Fruit fly (Drosophila melanogaster) whole organism, embryonic: ENCODE measurements around the gene CkIIalpha-i3.
A peak's percentile ranks its signal among the peaks of the same experiment; 100 is the strongest.

ENCODE experiments used
- Blimp-1 ChIP-seq: fragments of 200-800 bp; sonication (Bioruptor generic); optimal IDR thresholded peaks from 3 replicates; lab custom pipeline; 2018; ENCODE audit warnings: missing biosample characterization, missing genetic modification characterization, mild to moderate bottlenecking, moderate library complexity, missing genetic modification reagents
- BtbVII ChIP-seq: fragments of 200-800 bp; sonication (Bioruptor generic); optimal IDR thresholded peaks from 3 replicates; lab custom pipeline; 2017; ENCODE audit warnings: missing biosample characterization, mild to moderate bottlenecking, missing genetic modification characterization
- CG12219 ChIP-seq: fragments of 200-800 bp; sonication (Bioruptor generic); optimal IDR thresholded peaks from 3 replicates; lab custom pipeline; 2018; ENCODE audit warnings: missing biosample characterization, mild to moderate bottlenecking, missing genetic modification characterization
- CG12659 ChIP-seq: fragments of 200-800 bp; sonication (Bioruptor generic); optimal IDR thresholded peaks from 3 replicates; lab custom pipeline; 2017; ENCODE audit warnings: mild to moderate bottlenecking, missing biosample characterization, missing genetic modification reagents, missing genetic modification characterization
- CG13123 ChIP-seq: fragments of 200-800 bp; sonication (Bioruptor generic); optimal IDR thresholded peaks from 2 replicates; lab custom pipeline; 2016; ENCODE audit warnings: missing biosample characterization, missing genetic modification characterization
- CG1602 ChIP-seq: fragments of 200-800 bp; sonication (Bioruptor generic); optimal IDR thresholded peaks from 3 replicates; lab custom pipeline; 2016; ENCODE audit warnings: missing biosample characterization, missing genetic modification characterization
- CG1647 ChIP-seq: fragments of 200-800 bp; sonication (Bioruptor generic); optimal IDR thresholded peaks from 3 replicates; lab custom pipeline; 2016; ENCODE audit warnings: missing biosample characterization, missing genetic modification characterization
- CG17186 ChIP-seq: fragments of 200-800 bp; sonication (Bioruptor generic); optimal IDR thresholded peaks from 3 replicates; lab custom pipeline; 2017; ENCODE audit warnings: missing biosample characterization, missing genetic modification reagents, missing genetic modification characterization
- CG17829 ChIP-seq: fragments of 200-800 bp; optimal IDR thresholded peaks from 2 replicates; lab custom pipeline; 2019; ENCODE audit warnings: missing biosample characterization, mild to moderate bottlenecking, missing genetic modification characterization, moderate library complexity
- CG18476 ChIP-seq: fragments of 200-800 bp; sonication (Bioruptor generic); optimal IDR thresholded peaks from 2 replicates; lab custom pipeline; 2016; ENCODE audit warnings: missing biosample characterization, mild to moderate bottlenecking, missing genetic modification characterization
- CG2199 ChIP-seq: fragments of 200-800 bp; sonication (Bioruptor generic); IDR thresholded peaks from 3 replicates; pipeline ENCODE4 v1.3.6; 2022; ENCODE audit warnings: missing biosample characterization, missing genetic modification characterization
- CG2712 ChIP-seq: fragments of 200-800 bp; optimal IDR thresholded peaks from 3 replicates; lab custom pipeline; 2019; ENCODE audit warnings: missing biosample characterization, mild to moderate bottlenecking, missing genetic modification characterization, moderate library complexity
- CG4328 ChIP-seq: fragments of 200-800 bp; sonication (Bioruptor generic); optimal IDR thresholded peaks from 3 replicates; lab custom pipeline; 2017; ENCODE audit warnings: missing biosample characterization, missing genetic modification reagents, missing genetic modification characterization
- CG4707 ChIP-seq: fragments of 200-800 bp; sonication (Bioruptor generic); optimal IDR thresholded peaks from 2 replicates; lab custom pipeline; 2018; ENCODE audit warnings: missing biosample characterization, mild to moderate bottlenecking, missing genetic modification characterization, moderate library complexity
- CG6175 ChIP-seq: fragments of 200-800 bp; sonication (Bioruptor generic); IDR thresholded peaks from 3 replicates; pipeline ENCODE4 v1.3.6; 2022; ENCODE audit warnings: missing biosample characterization, missing genetic modification characterization
- CG8290 ChIP-seq, 3 experiments: fragments of 200-800 bp; sonication (Bioruptor generic); optimal IDR thresholded peaks; 2 replicates each; lab custom pipeline; 2016 to 2019; ENCODE audit warnings: missing biosample characterization in 3 of 3, missing genetic modification characterization in 3 of 3, mild to moderate bottlenecking in 2 of 3, moderate library complexity in 1 of 3
- CG8924 ChIP-seq: fragments of 200-800 bp; optimal IDR thresholded peaks from 3 replicates; lab custom pipeline; 2019; ENCODE audit warnings: missing biosample characterization, mild to moderate bottlenecking, missing genetic modification characterization, moderate library complexity
- CG9437 ChIP-seq: fragments of 200-800 bp; sonication (Bioruptor generic); optimal IDR thresholded peaks from 2 replicates; lab custom pipeline; 2018; ENCODE audit warnings: missing biosample characterization, mild to moderate bottlenecking, missing genetic modification characterization
- CG9797 ChIP-seq: fragments of 200-800 bp; sonication (Bioruptor generic); optimal IDR thresholded peaks from 3 replicates; lab custom pipeline; 2018; ENCODE audit warnings: missing biosample characterization, mild to moderate bottlenecking, missing genetic modification characterization
- CTCF ChIP-seq: fragments of 200-800 bp; sonication (Bioruptor generic); optimal IDR thresholded peaks from 2 replicates; lab custom pipeline; 2017; ENCODE audit warnings: missing biosample characterization, mild to moderate bottlenecking, missing genetic modification characterization, moderate library complexity
- CrebB ChIP-seq: fragments of 200-800 bp; sonication (Bioruptor generic); optimal IDR thresholded peaks from 3 replicates; lab custom pipeline; 2018; ENCODE audit warnings: missing biosample characterization, mild to moderate bottlenecking, missing genetic modification characterization
- Drgx ChIP-seq: fragments of 200-800 bp; sonication (Bioruptor generic); IDR thresholded peaks from 2 replicates; pipeline ENCODE4 v1.3.6; 2022; ENCODE audit warnings: missing biosample characterization, missing genetic modification characterization
- Ets65A ChIP-seq: fragments of 200-800 bp; sonication (Bioruptor generic); peaks from one replicate; lab custom pipeline; 2016; ENCODE audit warnings: missing biosample characterization, missing genetic modification characterization
- HLH3B ChIP-seq: fragments of 200-800 bp; sonication (Bioruptor generic); IDR thresholded peaks from 2 replicates; pipeline ENCODE4 v1.3.6; 2022; ENCODE audit warnings: missing biosample characterization, missing genetic modification characterization
- HLHmδ ChIP-seq: fragments of 200-800 bp; sonication (Bioruptor generic); optimal IDR thresholded peaks from 2 replicates; lab custom pipeline; 2018; ENCODE audit warnings: missing biosample characterization, mild to moderate bottlenecking, missing genetic modification characterization, moderate library complexity
- Med ChIP-seq: fragments of 200-800 bp; sonication (Bioruptor generic); peaks from one replicate; lab custom pipeline; 2016; ENCODE audit warnings: missing biosample characterization, missing genetic modification characterization, mild to moderate bottlenecking, inconsistent platforms, moderate library complexity
- PHDP ChIP-seq: fragments of 200-800 bp; sonication (Bioruptor generic); optimal IDR thresholded peaks from 3 replicates; lab custom pipeline; 2018; ENCODE audit warnings: missing biosample characterization, mild to moderate bottlenecking, missing genetic modification characterization, moderate library complexity
- Trl ChIP-seq, 3 experiments: fragments of >200 bp in 2 of 3; fragments of 200-800 bp in 1 of 3; sonication (Bioruptor generic) in 1 of 3; optimal IDR thresholded peaks; 2 replicates in 1 of 3; 3 replicates in 2 of 3; lab custom pipeline; 2016 to 2017; ENCODE audit warnings: missing biosample characterization in 1 of 3, missing genetic modification characterization in 1 of 3
- Xrp1 ChIP-seq: fragments of 200-800 bp; sonication (Bioruptor generic); IDR thresholded peaks from 2 replicates; pipeline ENCODE4 v1.3.6; 2022; ENCODE audit warnings: missing biosample characterization, missing genetic modification characterization
- chm ChIP-seq: fragments of 200-800 bp; sonication (Bioruptor generic); IDR thresholded peaks from 2 replicates; pipeline ENCODE4 v1.3.6; 2022; ENCODE audit warnings: missing biosample characterization, missing genetic modification characterization
- dm ChIP-seq: fragments of 200-800 bp; sonication (Bioruptor generic); optimal IDR thresholded peaks from 3 replicates; lab custom pipeline; 2016; ENCODE audit warnings: missing biosample characterization, missing genetic modification characterization
- exex ChIP-seq: fragments of 200-800 bp; sonication (Bioruptor generic); optimal IDR thresholded peaks from 4 replicates; lab custom pipeline; 2018; ENCODE audit warnings: missing biosample characterization, mild to moderate bottlenecking, missing genetic modification characterization, moderate library complexity
- gro ChIP-seq: fragments of 200-800 bp; sonication (Bioruptor generic); optimal IDR thresholded peaks from 2 replicates; lab custom pipeline; 2016; ENCODE audit warnings: missing biosample characterization, missing genetic modification characterization
- mirr ChIP-seq: fragments of 200-800 bp; sonication (Bioruptor generic); optimal IDR thresholded peaks from 3 replicates; lab custom pipeline; 2018; ENCODE audit warnings: missing biosample characterization, mild to moderate bottlenecking, missing genetic modification characterization
- nerfin-1 ChIP-seq: fragments of 200-800 bp; sonication (Bioruptor generic); optimal IDR thresholded peaks from 3 replicates; lab custom pipeline; 2019; ENCODE audit warnings: missing biosample characterization, mild to moderate bottlenecking, missing genetic modification characterization, moderate library complexity
- oc ChIP-seq: fragments of 200-800 bp; sonication (Bioruptor generic); optimal IDR thresholded peaks from 2 replicates; lab custom pipeline; 2018; ENCODE audit warnings: missing biosample characterization, mild to moderate bottlenecking, missing genetic modification characterization, moderate library complexity
- pan ChIP-seq, 4 experiments: fragments of >200 bp in 3 of 4; fragments of 200-800 bp in 1 of 4; sonication (Bioruptor generic) in 1 of 4; optimal IDR thresholded peaks in 3 of 4; IDR thresholded peaks in 1 of 4; 2 replicates each; pipeline versions ENCODE4 v1.3.6 to Lab custom; 2017 to 2022; ENCODE audit warnings: missing biosample characterization in 2 of 4, missing genetic modification characterization in 2 of 4, mixed read lengths in 1 of 4
- pfk ChIP-seq: fragments of 200-800 bp; sonication (Bioruptor generic); optimal IDR thresholded peaks from 2 replicates; lab custom pipeline; 2018; ENCODE audit warnings: missing biosample characterization, mild to moderate bottlenecking, missing genetic modification characterization, moderate library complexity
- pros ChIP-seq: fragments of 200-800 bp; sonication (Bioruptor generic); optimal IDR thresholded peaks from 3 replicates; lab custom pipeline; 2019; ENCODE audit warnings: missing biosample characterization, mild to moderate bottlenecking, missing genetic modification characterization, moderate library complexity
- sens ChIP-seq: fragments of 200-800 bp; sonication (Bioruptor generic); peaks from one replicate; lab custom pipeline; 2016; ENCODE audit warnings: missing biosample characterization, missing genetic modification characterization
- stwl ChIP-seq: fragments of 200-800 bp; sonication (Bioruptor generic); optimal IDR thresholded peaks from 3 replicates; lab custom pipeline; 2018; ENCODE audit warnings: missing biosample characterization, mild to moderate bottlenecking, missing genetic modification characterization, moderate library complexity
- sug ChIP-seq: fragments of 200-800 bp; optimal IDR thresholded peaks from 2 replicates; lab custom pipeline; 2019; ENCODE audit warnings: missing biosample characterization, mild to moderate bottlenecking, missing genetic modification characterization, moderate library complexity
- tio ChIP-seq: fragments of 200-800 bp; sonication (Bioruptor generic); optimal IDR thresholded peaks from 2 replicates; lab custom pipeline; 2017; ENCODE audit warnings: missing biosample characterization, missing genetic modification characterization, inconsistent platforms
- tll ChIP-seq, 2 experiments: fragments of 200-800 bp in 1 of 2; fragments of >200 bp in 1 of 2; sonication (Bioruptor generic) in 1 of 2; optimal IDR thresholded peaks; 2 replicates each; lab custom pipeline; 2017 to 2019; ENCODE audit warnings: missing biosample characterization in 2 of 2, missing genetic modification characterization in 2 of 2, mild to moderate bottlenecking in 1 of 2, moderate library complexity in 1 of 2
- toy ChIP-seq: fragments of 200-800 bp; sonication (Bioruptor generic); IDR thresholded peaks from 2 replicates; pipeline ENCODE4 v1.3.6; 2022; ENCODE audit warnings: missing biosample characterization, missing genetic modification characterization
- twi ChIP-seq: fragments of 200-800 bp; optimal IDR thresholded peaks from 2 replicates; lab custom pipeline; 2019; ENCODE audit warnings: missing biosample characterization, mild to moderate bottlenecking, missing genetic modification characterization, moderate library complexity
- vnd ChIP-seq: fragments of 200-800 bp; sonication (Bioruptor generic); IDR thresholded peaks from 3 replicates; pipeline ENCODE4 v1.3.6; 2022; ENCODE audit warnings: missing biosample characterization, missing genetic modification characterization; ENCODE audit not compliant: partially characterized antibody
- wek ChIP-seq: fragments of 200-800 bp; sonication (Bioruptor generic); optimal IDR thresholded peaks from 3 replicates; lab custom pipeline; 2018; ENCODE audit warnings: missing biosample characterization, mild to moderate bottlenecking, missing genetic modification characterization, moderate library complexity
- yki ChIP-seq: fragments of >200 bp; optimal IDR thresholded peaks from 3 replicates; lab custom pipeline; 2018
- z ChIP-seq: fragments of 200-800 bp; sonication (Bioruptor generic); IDR thresholded peaks from 3 replicates; pipeline ENCODE4 v1.3.6; 2022; ENCODE audit warnings: missing biosample characterization, missing genetic modification characterization

Gene CkIIalpha-i3

DNA sequence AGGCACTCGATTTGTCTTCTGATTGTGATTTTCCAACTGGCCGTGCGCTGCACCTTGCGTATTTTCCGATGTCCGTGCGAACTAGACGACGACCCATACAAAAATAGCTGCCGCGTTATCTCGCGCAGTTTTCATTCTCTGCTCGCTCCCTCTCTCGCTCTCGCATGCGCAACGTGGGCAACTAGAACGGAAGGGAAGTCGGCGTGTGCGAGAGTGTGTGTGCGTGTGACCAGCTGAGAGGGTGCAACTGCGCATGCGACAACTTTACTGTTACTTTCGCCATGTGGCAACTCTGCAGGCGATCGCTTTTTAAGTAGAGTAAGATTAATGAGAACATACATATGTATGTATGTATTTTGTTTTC lies 25.0 kb downstream of the CkIIalpha-i3 start, which contains the start of gene ebd1 (continued):
- peak; percentile 59 for TF ChIP-seq BtbVII (GFP tag; lab: Kevin White, UChicago)
- peak; percentile 28 for TF ChIP-seq pros (GFP tag; lab: Kevin White, UChicago)
- TF ChIP-seq wek (GFP tag; lab: Kevin White, UChicago) = no peak
- TF ChIP-seq Ets65A (GFP tag; lab: Kevin White, UChicago) = peak; percentile 78
- peak; percentile 56 for TF ChIP-seq twi (tag; lab: Kevin White, UChicago)
- no peak for TF ChIP-seq CG13123 (GFP tag; lab: Kevin White, UChicago)
- no peak for TF ChIP-seq CG9797 (GFP tag; lab: Kevin White, UChicago)
- TF ChIP-seq exex = peak; percentile 23
- TF ChIP-seq CG12219 (GFP tag; lab: Kevin White, UChicago) = no peak
- peak; percentile 32 for TF ChIP-seq pfk
- TF ChIP-seq CG12659 (GFP tag; lab: Kevin White, UChicago) = peak; percentile 7
- TF ChIP-seq CG4328 = peak; percentile 4
- peak; percentile 76 for TF ChIP-seq Med (GFP tag; lab: Kevin White, UChicago)
- peak; percentile 47 for TF ChIP-seq CG8290 (GFP tag; optimal IDR thresholded peaks at IDR 0.05; lab: Kevin White, UChicago)
- TF ChIP-seq CG8290 (tag; optimal IDR thresholded peaks at IDR 0.05; lab: Kevin White, UChicago) = peak; percentile 24 to 61
- TF ChIP-seq stwl (tag; lab: Kevin White, UChicago) = peak; percentile 71
- no peak for TF ChIP-seq toy
- TF ChIP-seq CG4707 (GFP tag; lab: Kevin White, UChicago) = peak; percentile 29
- TF ChIP-seq vnd (GFP tag; lab: Robert Waterston, UW) = no peak
- 0 out of 3 replicates have a peak, but pooled peaks have one; percentile 49 for TF ChIP-seq CG2199 (GFP tag; lab: Robert Waterston, UW)
- TF ChIP-seq dm (GFP tag; lab: Kevin White, UChicago) = peak; percentile 79
- TF ChIP-seq HLH3B (GFP tag; lab: Robert Waterston, UW) = peak; percentile 7; the same call in 1 of the 2 replicates
- TF ChIP-seq CG17186 (GFP tag; lab: Kevin White, UChicago) = peak; percentile 37
- peak; percentile 52 for TF ChIP-seq Blimp-1 (GFP tag; lab: Kevin White, UChicago)
- TF ChIP-seq Trl (optimal IDR thresholded peaks at IDR 0.05; lab: Kevin White, UChicago) = peak; percentile 71 to 84
- TF ChIP-seq Trl (GFP tag; optimal IDR thresholded peaks at IDR 0.05; lab: Kevin White, UChicago) = no peak
- TF ChIP-seq yki (lab: Kevin White, UChicago) = peak; percentile 8
- TF ChIP-seq sens (GFP tag; lab: Kevin White, UChicago) = peak; percentile 34
- no peak for TF ChIP-seq CG6175
- no peak for TF ChIP-seq Xrp1 (GFP tag; lab: Robert Waterston, UW)
- peak; percentile 89 for TF ChIP-seq HLHmδ (GFP tag; lab: Kevin White, UChicago)
- TF ChIP-seq CrebB (tag; lab: Kevin White, UChicago) = peak; percentile 31
- TF ChIP-seq tio = no peak
- no peak for TF ChIP-seq oc
- peak; percentile 24 for TF ChIP-seq CG2712 (tag; lab: Kevin White, UChicago)
- TF ChIP-seq tll (GFP tag; optimal IDR thresholded peaks at IDR 0.05; lab: Kevin White, UChicago) = peak in 1 of 2 experiments; percentile 20
- peak; percentile 33 for TF ChIP-seq CTCF (GFP tag; lab: Kevin White, UChicago)
- TF ChIP-seq nerfin-1 (tag; lab: Kevin White, UChicago) = peak; percentile 50
- no peak for TF ChIP-seq CG1602 (GFP tag; lab: Kevin White, UChicago)
- no peak for TF ChIP-seq CG1647 (GFP tag; lab: Kevin White, UChicago)
- no peak for TF ChIP-seq z (GFP tag; lab: Robert Waterston, UW)
- peak; percentile 6 for TF ChIP-seq mirr
- TF ChIP-seq gro = peak; percentile 25
- TF ChIP-seq CG18476 = no peak
- no peak for TF ChIP-seq CG9437 (GFP tag; lab: Kevin White, UChicago)
- 0 out of 2 replicates have a peak, but pooled peaks have one; percentile 22 for TF ChIP-seq Drgx (GFP tag; lab: Robert Waterston, UW)
- TF ChIP-seq CG17829 (tag; lab: Kevin White, UChicago) = peak; percentile 38
- TF ChIP-seq pan (optimal IDR thresholded peaks at IDR 0.05; lab: Kevin White, UChicago) = no peak
- no peak for TF ChIP-seq pan (GFP tag; optimal IDR thresholded peaks at IDR 0.05 in 1 of 2, IDR thresholded peaks at IDR 0.05 in 1 of 2)
- no peak for TF ChIP-seq chm (GFP tag; lab: Robert Waterston, UW)
- TF ChIP-seq CG8924 = peak; percentile 43
- peak; percentile 19 for TF ChIP-seq sug (tag; lab: Kevin White, UChicago)
- TF ChIP-seq PHDP (tag; lab: Kevin White, UChicago) = peak; percentile 27
